Worm (Caenorhabditis elegans): ENCODE results near the gene F47B8.1.

F47B8.1 gene

ce11 chrV:14350949-14351348, 36.8 kb upstream of the F47B8.1 start (continued):
- TF ChIP-seq dpl-1 (GFP tag; optimal IDR thresholded peaks at IDR 0.05) (peak; percentile 1), B0035.1 (tag; optimal IDR thresholded peaks at IDR 0.05) (peak; percentile 39), ceh-91 (GFP tag; IDR thresholded peaks at IDR 0.05) (no peak), atf-7 (tag; optimal IDR thresholded peaks at IDR 0.05) (peak; percentile 76), T07F8.4 (tag; optimal IDR thresholded peaks at IDR 0.05) (no peak), pbrm-1 (GFP tag; IDR thresholded peaks at IDR 0.05) (peak; percentile 68; the same call in 1 of the 2 replicates), aptf-3 (GFP tag; IDR thresholded peaks at IDR 0.05) (no peak), nfya-2 (GFP tag; IDR thresholded peaks at IDR 0.05) (no peak), fkh-3 (tag; optimal IDR thresholded peaks at IDR 0.05) (no peak), B0261.1 (tag; optimal IDR thresholded peaks at IDR 0.05) (no peak), lsl-1 (GFP tag; optimal IDR thresholded peaks at IDR 0.05) (no peak), madf-3 (GFP tag; IDR thresholded peaks at IDR 0.05) (0 out of 2 replicates have a peak, but pooled peaks have one; percentile 18), egrh-3 (GFP tag; IDR thresholded peaks at IDR 0.05) (peak; percentile 89), mcd-1 (GFP tag; IDR thresholded peaks at IDR 0.05) (peak; percentile 93), athp-1 (tag; optimal IDR thresholded peaks at IDR 0.05) (no peak), snpc-3.4 (tag; optimal IDR thresholded peaks at IDR 0.05) (no peak), bed-2 (GFP tag; IDR thresholded peaks at IDR 0.05) (0 out of 2 replicates have a peak, but pooled peaks have one; percentile 17), madf-10 (tag; optimal IDR thresholded peaks at IDR 0.05) (peak; percentile 98), dox-1 (GFP tag; IDR thresholded peaks at IDR 0.05) (peak; percentile 90), nfyb-1 (GFP tag; IDR thresholded peaks at IDR 0.05) (peak; percentile 89), F52B5.7 (tag; optimal IDR thresholded peaks at IDR 0.05) (peak; percentile 46), attf-6 (GFP tag; IDR thresholded peaks at IDR 0.05) (no peak), nhr-80 (tag; optimal IDR thresholded peaks at IDR 0.05) (peak; percentile 99), ztf-25 (GFP tag; IDR thresholded peaks at IDR 0.05) (no peak), madf-8 (GFP tag; conservative IDR thresholded peaks at IDR 0.05) (no peak), aptf-2 (GFP tag; conservative IDR thresholded peaks at IDR 0.05) (0 out of 2 replicates have a peak, but pooled peaks have one; percentile 16), hmg-20 (GFP tag; IDR thresholded peaks at IDR 0.05) (peak; percentile 52; the same call in 1 of the 2 replicates), K12H6.12 (tag; optimal IDR thresholded peaks at IDR 0.05) (peak; percentile 67), tbp1 (GFP tag; optimal IDR thresholded peaks at IDR 0.05) (peak; percentile 58), ceh-100 (GFP tag; IDR thresholded peaks at IDR 0.05) (peak; percentile 70)

DNA sequence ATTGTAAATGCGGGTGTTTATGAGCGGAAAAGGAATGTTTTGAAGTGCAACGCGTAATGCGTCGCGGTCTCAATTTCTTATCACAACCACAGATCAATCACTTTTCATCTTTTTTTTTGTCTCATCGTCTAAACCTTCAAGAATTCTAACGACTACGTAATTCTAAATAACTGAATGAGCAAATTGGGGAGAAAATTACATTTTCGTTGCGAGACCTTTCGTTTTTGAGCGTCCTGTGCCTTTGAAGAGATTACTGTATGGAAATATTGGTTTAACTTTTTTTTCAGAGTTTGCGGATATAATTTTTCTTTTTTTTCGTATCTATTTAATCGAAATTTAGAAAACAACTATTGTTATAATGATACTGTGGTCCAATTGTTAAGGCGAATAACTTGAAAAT, 36.4 kb upstream of the F47B8.1 start:
- TF ChIP-seq snpc-3.4 (tag; optimal IDR thresholded peaks at IDR 0.05): peak; percentile 25
- no peak for TF ChIP-seq bed-1 (GFP tag; IDR thresholded peaks at IDR 0.05)
- no peak for TF ChIP-seq ztf-6 (GFP tag; IDR thresholded peaks at IDR 0.05)
- no peak for TF ChIP-seq athp-1 (tag; optimal IDR thresholded peaks at IDR 0.05)
- TF ChIP-seq ets-4 (GFP tag; optimal IDR thresholded peaks at IDR 0.05): no peak
- TF ChIP-seq D2030.7 (GFP tag; IDR thresholded peaks at IDR 0.05): peak; percentile 13; the same call in 1 of the 2 replicates
- no peak for TF ChIP-seq chd-7 (tag; optimal IDR thresholded peaks at IDR 0.05)
- TF ChIP-seq nfya-2 (GFP tag; IDR thresholded peaks at IDR 0.05): no peak
- no peak for TF ChIP-seq T26A5.8 (tag; optimal IDR thresholded peaks at IDR 0.05)
- TF ChIP-seq rcor-1 (GFP tag; IDR thresholded peaks at IDR 0.05): no peak
- TF ChIP-seq hlh-26 (GFP tag; conservative IDR thresholded peaks at IDR 0.05): no peak
- TF ChIP-seq repo-1 (tag; optimal IDR thresholded peaks at IDR 0.05): no peak
- TF ChIP-seq pha-4 (tag; optimal IDR thresholded peaks at IDR 0.05): no peak
- TF ChIP-seq F57A8.1 (GFP tag; optimal IDR thresholded peaks at IDR 0.05): no peak
- no peak for TF ChIP-seq unc-62 (GFP tag; optimal IDR thresholded peaks at IDR 0.05)
- TF ChIP-seq let-526 (GFP tag; IDR thresholded peaks at IDR 0.05): no peak
- no peak for TF ChIP-seq unc-130 (GFP tag; optimal IDR thresholded peaks at IDR 0.05)
- TF ChIP-seq snpc-4 (GFP tag; optimal IDR thresholded peaks at IDR 0.05): no peak
- no peak for TF ChIP-seq snpc-4 (tag; optimal IDR thresholded peaks at IDR 0.05)
- TF ChIP-seq aptf-2 (GFP tag; conservative IDR thresholded peaks at IDR 0.05): no peak
- TF ChIP-seq F10E7.11 (tag; optimal IDR thresholded peaks at IDR 0.05): no peak
- TF ChIP-seq madf-3 (GFP tag; IDR thresholded peaks at IDR 0.05): no peak
- no peak for TF ChIP-seq him-1 (tag; optimal IDR thresholded peaks at IDR 0.05)
- no peak; the same call in 1 of the 2 replicates for TF ChIP-seq B0336.3 (GFP tag; IDR thresholded peaks at IDR 0.05)
- TF ChIP-seq zim-3 (tag; optimal IDR thresholded peaks at IDR 0.05): no peak
- TF ChIP-seq dox-1 (GFP tag; IDR thresholded peaks at IDR 0.05): no peak
- TF ChIP-seq nhr-80 (tag; optimal IDR thresholded peaks at IDR 0.05): no peak

Measured in whole organism, young adult.